Fruit fly (Drosophila melanogaster) whole organism, embryonic: ENCODE results near the gene Rbfox1.

Source experiments
- CG10147 ChIP-seq: fragments of 200-800 bp; sonication (Bioruptor generic); optimal IDR thresholded peaks from 2 replicates; lab custom pipeline; 2019; ENCODE audit warnings: missing biosample characterization, mild to moderate bottlenecking, missing genetic modification characterization, moderate library complexity
- CG10543 ChIP-seq: fragments of 200-800 bp; sonication (Bioruptor generic); optimal IDR thresholded peaks from 3 replicates; lab custom pipeline; 2017; ENCODE audit warnings: missing biosample characterization, mild to moderate bottlenecking, missing genetic modification characterization, moderate library complexity
- CG12391 ChIP-seq: fragments of 200-800 bp; sonication (Bioruptor generic); optimal IDR thresholded peaks from 3 replicates; lab custom pipeline; 2018; ENCODE audit warnings: missing biosample characterization, mild to moderate bottlenecking, missing genetic modification characterization, moderate library complexity
- CG14050 ChIP-seq: fragments of 200-800 bp; sonication (Bioruptor generic); IDR thresholded peaks from 3 replicates; pipeline ENCODE4 v1.3.6; 2022; ENCODE audit warnings: missing biosample characterization, missing genetic modification characterization
- CG15011 ChIP-seq: fragments of 200-800 bp; sonication (Bioruptor generic); optimal IDR thresholded peaks from 3 replicates; lab custom pipeline; 2018; ENCODE audit warnings: missing biosample characterization, mild to moderate bottlenecking, missing genetic modification characterization
- CG17186 ChIP-seq: fragments of 200-800 bp; sonication (Bioruptor generic); optimal IDR thresholded peaks from 3 replicates; lab custom pipeline; 2017; ENCODE audit warnings: missing biosample characterization, missing genetic modification reagents, missing genetic modification characterization
- CG2712 ChIP-seq: fragments of 200-800 bp; optimal IDR thresholded peaks from 3 replicates; lab custom pipeline; 2019; ENCODE audit warnings: missing biosample characterization, mild to moderate bottlenecking, missing genetic modification characterization, moderate library complexity
- CG31441 ChIP-seq: fragments of 200-800 bp; sonication (Bioruptor generic); IDR thresholded peaks from 2 replicates; pipeline ENCODE4 v1.3.6; 2022; ENCODE audit warnings: missing biosample characterization, missing genetic modification characterization
- CG4424 ChIP-seq: fragments of 200-800 bp; sonication (Bioruptor generic); optimal IDR thresholded peaks from 3 replicates; lab custom pipeline; 2016; ENCODE audit warnings: missing biosample characterization, missing genetic modification characterization
- CG5180 ChIP-seq: fragments of 200-800 bp; sonication (Bioruptor generic); optimal IDR thresholded peaks from 3 replicates; lab custom pipeline; 2017; ENCODE audit warnings: missing biosample characterization, missing genetic modification characterization, mild to moderate bottlenecking, moderate library complexity, missing genetic modification reagents
- CG5245 ChIP-seq: fragments of 200-800 bp; sonication (Bioruptor generic); optimal IDR thresholded peaks from 3 replicates; lab custom pipeline; 2016; ENCODE audit warnings: missing biosample characterization, missing genetic modification characterization
- CG7839 ChIP-seq: fragments of 200-800 bp; sonication (Bioruptor generic); optimal IDR thresholded peaks from 3 replicates; lab custom pipeline; 2018; ENCODE audit warnings: missing biosample characterization, mild to moderate bottlenecking, missing genetic modification characterization, moderate library complexity
- CG8478 ChIP-seq: fragments of >200 bp; optimal IDR thresholded peaks from 2 replicates; lab custom pipeline; 2018
- CG9215 ChIP-seq: fragments of 200-800 bp; sonication (Bioruptor generic); IDR thresholded peaks from 2 replicates; pipeline ENCODE4 v1.3.6; 2022; ENCODE audit warnings: missing biosample characterization, missing genetic modification characterization
- CG9609 ChIP-seq: fragments of 200-800 bp; sonication (Bioruptor generic); optimal IDR thresholded peaks from 3 replicates; lab custom pipeline; 2016; ENCODE audit warnings: missing biosample characterization, missing genetic modification characterization
- CG9727 ChIP-seq: fragments of 200-800 bp; sonication (Bioruptor generic); optimal IDR thresholded peaks from 3 replicates; lab custom pipeline; 2017; ENCODE audit warnings: missing biosample characterization, mild to moderate bottlenecking, missing genetic modification characterization
- CG9817 ChIP-seq: fragments of 200-800 bp; sonication (Bioruptor generic); optimal IDR thresholded peaks from 2 replicates; lab custom pipeline; 2018; ENCODE audit warnings: missing biosample characterization, mild to moderate bottlenecking, missing genetic modification characterization, moderate library complexity
- Chrac-16 ChIP-seq: fragments of 200-800 bp; sonication (Bioruptor generic); optimal IDR thresholded peaks from 3 replicates; lab custom pipeline; 2016; ENCODE audit warnings: missing biosample characterization, missing genetic modification characterization
- D ChIP-seq, 2 experiments: fragments of 200-800 bp in 1 of 2; fragments of >200 bp in 1 of 2; sonication (Bioruptor generic) in 1 of 2; optimal IDR thresholded peaks; 2 replicates in 1 of 2; 3 replicates in 1 of 2; lab custom pipeline; 2017; ENCODE audit warnings: mild to moderate bottlenecking in 1 of 2, missing biosample characterization in 1 of 2, missing genetic modification characterization in 1 of 2, missing genetic modification reagents in 1 of 2
- E2f1 ChIP-seq: fragments of 200-800 bp; sonication (Bioruptor generic); IDR thresholded peaks from 2 replicates; pipeline ENCODE4 v1.3.6; 2022; ENCODE audit warnings: missing biosample characterization, missing genetic modification characterization
- ERR ChIP-seq: fragments of 200-800 bp; sonication (Bioruptor generic); optimal IDR thresholded peaks from 2 replicates; lab custom pipeline; 2016; ENCODE audit warnings: missing biosample characterization, missing genetic modification characterization
- HHEX ChIP-seq: fragments of 200-800 bp; sonication (Bioruptor generic); optimal IDR thresholded peaks from 3 replicates; lab custom pipeline; 2017; ENCODE audit warnings: missing biosample characterization, mild to moderate bottlenecking, missing genetic modification characterization, missing genetic modification reagents
- Lhr ChIP-seq: fragments of 200-800 bp; sonication (Bioruptor generic); optimal IDR thresholded peaks from 3 replicates; lab custom pipeline; 2017; ENCODE audit warnings: mild to moderate bottlenecking, missing biosample characterization, missing genetic modification reagents, missing genetic modification characterization
- Mrtf ChIP-seq: fragments of 200-800 bp; sonication (Bioruptor generic); IDR thresholded peaks from 3 replicates; pipeline ENCODE4 v1.3.6; 2022; ENCODE audit warnings: missing biosample characterization, missing genetic modification characterization
- Nf-YC ChIP-seq: fragments of 200-800 bp; optimal IDR thresholded peaks from 3 replicates; lab custom pipeline; 2019; ENCODE audit warnings: missing biosample characterization, mild to moderate bottlenecking, missing genetic modification characterization, moderate library complexity
- Ptx1 ChIP-seq: fragments of 200-800 bp; sonication (Bioruptor generic); IDR thresholded peaks from 2 replicates; pipeline ENCODE4 v1.3.6; 2022; ENCODE audit warnings: missing biosample characterization, missing genetic modification characterization
- Ravus ChIP-seq: fragments of 200-800 bp; sonication (Bioruptor generic); IDR thresholded peaks from 2 replicates; pipeline ENCODE4 v1.3.6; 2022; ENCODE audit warnings: missing biosample characterization, missing genetic modification characterization
- Sox102F ChIP-seq: fragments of 200-800 bp; sonication (Bioruptor generic); optimal IDR thresholded peaks from 2 replicates; lab custom pipeline; 2018; ENCODE audit warnings: missing biosample characterization, mild to moderate bottlenecking, missing genetic modification characterization, moderate library complexity
- Ssrp ChIP-seq: fragments of 200-800 bp; sonication (Bioruptor generic); optimal IDR thresholded peaks from 2 replicates; lab custom pipeline; 2018; ENCODE audit warnings: missing biosample characterization, mild to moderate bottlenecking, missing genetic modification characterization, moderate library complexity
- Taf1 ChIP-seq: fragments of 200-800 bp; sonication (Bioruptor generic); IDR thresholded peaks from 2 replicates; pipeline ENCODE4 v1.3.6; 2022; ENCODE audit warnings: missing biosample characterization, missing genetic modification characterization
- Tbp ChIP-seq: fragments of >200 bp; optimal IDR thresholded peaks from 2 replicates; lab custom pipeline; 2018; ENCODE audit warnings: missing biosample characterization, missing genetic modification characterization
- ab ChIP-seq: fragments of 200-800 bp; sonication (Bioruptor generic); optimal IDR thresholded peaks from 2 replicates; lab custom pipeline; 2016; ENCODE audit warnings: missing biosample characterization, missing genetic modification characterization
- ac ChIP-seq: fragments of 200-800 bp; sonication (Bioruptor generic); optimal IDR thresholded peaks from 3 replicates; lab custom pipeline; 2017; ENCODE audit warnings: missing biosample characterization, mild to moderate bottlenecking, missing genetic modification characterization
- bigmax ChIP-seq: fragments of 200-800 bp; sonication (Bioruptor generic); optimal IDR thresholded peaks from 2 replicates; lab custom pipeline; 2018; ENCODE audit warnings: missing biosample characterization, mild to moderate bottlenecking, missing genetic modification characterization
- bowl ChIP-seq: fragments of 200-800 bp; sonication (Bioruptor generic); IDR thresholded peaks from 2 replicates; pipeline ENCODE4 v1.3.6; 2022; ENCODE audit warnings: missing biosample characterization, missing genetic modification characterization
- bsh ChIP-seq, 2 experiments: fragments of 200-800 bp; sonication (Bioruptor generic); optimal IDR thresholded peaks; 2 replicates each; lab custom pipeline; 2017 to 2018; ENCODE audit warnings: mild to moderate bottlenecking in 2 of 2, missing biosample characterization in 2 of 2, missing genetic modification characterization in 2 of 2, moderate library complexity in 1 of 2
- crp ChIP-seq, 2 experiments: fragments of 200-800 bp; sonication (Bioruptor generic); optimal IDR thresholded peaks; 2 replicates in 1 of 2; 3 replicates in 1 of 2; lab custom pipeline; 2017; ENCODE audit warnings: missing biosample characterization in 2 of 2, missing genetic modification characterization in 2 of 2, mild to moderate bottlenecking in 1 of 2, moderate library complexity in 1 of 2
- dimm ChIP-seq: fragments of 200-800 bp; sonication (Bioruptor generic); IDR thresholded peaks from 2 replicates; pipeline ENCODE4 v1.3.6; 2022; ENCODE audit warnings: missing biosample characterization, missing genetic modification characterization
- dmrt11E ChIP-seq: fragments of 200-800 bp; sonication (Bioruptor generic); optimal IDR thresholded peaks from 3 replicates; lab custom pipeline; 2018; ENCODE audit warnings: missing biosample characterization, mild to moderate bottlenecking, missing genetic modification characterization, moderate library complexity
- fru ChIP-seq: fragments of >200 bp; optimal IDR thresholded peaks from 2 replicates; lab custom pipeline; 2017
- gem ChIP-seq: fragments of 200-800 bp; sonication (Bioruptor generic); optimal IDR thresholded peaks from 2 replicates; lab custom pipeline; 2019; ENCODE audit warnings: missing biosample characterization, mild to moderate bottlenecking, missing genetic modification characterization, moderate library complexity
- h ChIP-seq: fragments of >200 bp; optimal IDR thresholded peaks from 2 replicates; lab custom pipeline; 2017
- jing ChIP-seq: fragments of 200-800 bp; sonication (Bioruptor generic); optimal IDR thresholded peaks from 2 replicates; lab custom pipeline; 2018; ENCODE audit warnings: missing biosample characterization, mild to moderate bottlenecking, missing genetic modification characterization
- ken ChIP-seq: fragments of 200-800 bp; sonication (Bioruptor generic); IDR thresholded peaks from 3 replicates; pipeline ENCODE4 v1.3.6; 2022; ENCODE audit warnings: missing biosample characterization, missing genetic modification characterization
- onecut ChIP-seq: fragments of 200-800 bp; sonication (Bioruptor generic); IDR thresholded peaks from 2 replicates; pipeline ENCODE4 v1.3.6; 2022; ENCODE audit warnings: missing biosample characterization, missing genetic modification characterization
- pita ChIP-seq: fragments of 200-800 bp; sonication (Bioruptor generic); optimal IDR thresholded peaks from 2 replicates; lab custom pipeline; 2017; ENCODE audit warnings: missing biosample characterization, mild to moderate bottlenecking, missing genetic modification characterization
- pros ChIP-seq: fragments of 200-800 bp; sonication (Bioruptor generic); optimal IDR thresholded peaks from 3 replicates; lab custom pipeline; 2019; ENCODE audit warnings: missing biosample characterization, mild to moderate bottlenecking, missing genetic modification characterization, moderate library complexity
- ro ChIP-seq: fragments of 200-800 bp; sonication (Bioruptor generic); IDR thresholded peaks from 2 replicates; pipeline ENCODE4 v1.3.6; 2022; ENCODE audit warnings: missing biosample characterization, missing genetic modification characterization
- row ChIP-seq: fragments of 200-800 bp; sonication (Bioruptor generic); IDR thresholded peaks from 3 replicates; pipeline ENCODE4 v1.3.6; 2022; ENCODE audit warnings: missing biosample characterization, missing genetic modification characterization
- sim ChIP-seq: fragments of 200-800 bp; sonication (Bioruptor generic); IDR thresholded peaks from 2 replicates; pipeline ENCODE4 v1.3.6; 2022; ENCODE audit warnings: missing biosample characterization, missing genetic modification characterization
- ttk ChIP-seq: fragments of 200-800 bp; sonication (Bioruptor generic); IDR thresholded peaks from 2 replicates; pipeline ENCODE4 v2.1.2; 2022; ENCODE audit warnings: missing biosample characterization, missing genetic modification characterization
- wdn ChIP-seq: fragments of 200-800 bp; sonication (Bioruptor generic); IDR thresholded peaks from 2 replicates; pipeline ENCODE4 v1.3.6; 2022; ENCODE audit warnings: missing biosample characterization, missing genetic modification characterization

Gene Rbfox1

DNA sequence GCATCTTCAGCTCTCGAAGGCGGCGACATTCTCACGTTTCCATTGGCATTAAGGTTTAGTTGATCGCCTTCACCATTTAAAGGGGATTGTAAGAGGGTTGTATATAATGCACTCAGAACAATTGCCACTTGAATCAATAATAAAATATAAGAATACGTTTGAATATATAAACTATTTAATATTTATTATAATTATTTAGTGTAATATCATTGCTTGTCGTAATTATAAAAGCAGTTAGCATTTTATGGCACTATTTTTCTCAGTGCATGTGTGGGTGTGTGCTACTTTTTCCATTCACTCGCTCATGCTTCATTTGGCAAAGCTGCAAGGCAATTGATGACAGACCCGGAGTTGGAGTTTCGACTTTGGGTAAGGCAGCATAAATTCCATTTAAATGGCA is 81.0 kb downstream of the Rbfox1 start (continued):
- peak; percentile 15; the same call in 1 of the 3 replicates for TF ChIP-seq row
- no peak for TF ChIP-seq CG5245 (GFP tag; lab: Kevin White, UChicago)
- no peak for TF ChIP-seq pros
- no peak for TF ChIP-seq HHEX (GFP tag; lab: Kevin White, UChicago)
- no peak for TF ChIP-seq jing
- TF ChIP-seq D (optimal IDR thresholded peaks at IDR 0.05; lab: Kevin White, UChicago) = no peak
- TF ChIP-seq D (GFP tag; optimal IDR thresholded peaks at IDR 0.05; lab: Kevin White, UChicago) = no peak
- TF ChIP-seq CG4424 (GFP tag; lab: Kevin White, UChicago) = no peak
- TF ChIP-seq bowl = no peak
- TF ChIP-seq CG5180 (GFP tag; lab: Kevin White, UChicago) = no peak
- no peak for TF ChIP-seq CG10543
- no peak for TF ChIP-seq bigmax
- TF ChIP-seq ab (GFP tag; lab: Kevin White, UChicago) = no peak
- TF ChIP-seq CG9609 (GFP tag; lab: Kevin White, UChicago) = no peak
- 0 out of 2 replicates have a peak, but pooled peaks have one; percentile 36 for TF ChIP-seq ttk (GFP tag; lab: Robert Waterston, UW)
- no peak for TF ChIP-seq Taf1 (GFP tag; lab: Robert Waterston, UW)
- TF ChIP-seq bsh (GFP tag; optimal IDR thresholded peaks at IDR 0.05; lab: Kevin White, UChicago) = peak in 1 of 2 experiments; percentile 25
- TF ChIP-seq crp (GFP tag; optimal IDR thresholded peaks at IDR 0.05; lab: Kevin White, UChicago) = no peak
- no peak for TF ChIP-seq dmrt11E
- no peak for TF ChIP-seq CG9215 (GFP tag; lab: Robert Waterston, UW)
- TF ChIP-seq pita (GFP tag; lab: Kevin White, UChicago) = no peak
- TF ChIP-seq CG9817 (tag; lab: Kevin White, UChicago) = no peak
- no peak for TF ChIP-seq Chrac-16 (GFP tag; lab: Kevin White, UChicago)
- TF ChIP-seq ac (GFP tag; lab: Kevin White, UChicago) = no peak
- TF ChIP-seq Mrtf (GFP tag; lab: Robert Waterston, UW) = no peak
- no peak for TF ChIP-seq CG14050
- TF ChIP-seq fru (lab: Kevin White, UChicago) = no peak
- TF ChIP-seq onecut (GFP tag; lab: Robert Waterston, UW) = no peak
- TF ChIP-seq Ravus (GFP tag; lab: Robert Waterston, UW) = no peak
- TF ChIP-seq Ssrp (tag; lab: Kevin White, UChicago) = no peak
- TF ChIP-seq CG9727 = no peak
- no peak for TF ChIP-seq Nf-YC (tag; lab: Kevin White, UChicago)
- TF ChIP-seq sim (GFP tag; lab: Robert Waterston, UW) = no peak
- no peak for TF ChIP-seq CG17186 (GFP tag; lab: Kevin White, UChicago)
- peak; percentile 23 for TF ChIP-seq CG2712 (tag; lab: Kevin White, UChicago)
- no peak for TF ChIP-seq Lhr (GFP tag; lab: Kevin White, UChicago)
- TF ChIP-seq CG15011 (GFP tag; lab: Kevin White, UChicago) = no peak
- peak; percentile 13 for TF ChIP-seq CG12391 (tag; lab: Kevin White, UChicago)
- TF ChIP-seq CG8478 = no peak
- no peak for TF ChIP-seq ro (GFP tag; lab: Robert Waterston, UW)
- peak; percentile 35 for TF ChIP-seq gem (tag; lab: Kevin White, UChicago)
- TF ChIP-seq Tbp (GFP tag; lab: Kevin White, UChicago) = no peak
- TF ChIP-seq dimm = 0 out of 2 replicates have a peak, but pooled peaks have one; percentile 10
- no peak for TF ChIP-seq h (lab: Kevin White, UChicago)
- no peak for TF ChIP-seq wdn
- TF ChIP-seq CG10147 = no peak
- TF ChIP-seq CG7839 = peak; percentile 9
- TF ChIP-seq CG31441 = 0 out of 2 replicates have a peak, but pooled peaks have one; percentile 36
- 0 out of 2 replicates have a peak, but pooled peaks have one; percentile 8 for TF ChIP-seq E2f1 (GFP tag; lab: Robert Waterston, UW)
- peak; percentile 48; the same call in 1 of the 2 replicates for TF ChIP-seq Ptx1
- no peak for TF ChIP-seq ken (GFP tag; lab: Robert Waterston, UW)
- no peak for TF ChIP-seq ERR (GFP tag; lab: Kevin White, UChicago)
- TF ChIP-seq Sox102F = peak; percentile 28
